Fruit fly (Drosophila melanogaster): Measurements from ENCODE around the gene agt.

agt gene

dm6 chr3R:6683135-6683534, 23.2 kb upstream of the agt start:
- TF ChIP-seq Nf-YB (GFP tag; optimal IDR thresholded peaks at IDR 0.05) = peak; percentile 99
- no peak for TF ChIP-seq Atf6 (GFP tag; IDR thresholded peaks at IDR 0.05)
- TF ChIP-seq Usf (GFP tag; optimal IDR thresholded peaks at IDR 0.05) = no peak
- peak; percentile 69 for TF ChIP-seq CG15479 (GFP tag; optimal IDR thresholded peaks at IDR 0.05)
- peak; percentile 3 for TF ChIP-seq pros (GFP tag; optimal IDR thresholded peaks at IDR 0.05)
- no peak for TF ChIP-seq CG18011 (GFP tag; optimal IDR thresholded peaks at IDR 0.05)
- peak; percentile 60 for TF ChIP-seq CG1832 (GFP tag; optimal IDR thresholded peaks at IDR 0.05)
- TF ChIP-seq CG6654 (GFP tag; optimal IDR thresholded peaks at IDR 0.05) = no peak
- TF ChIP-seq Deaf1 (tag; optimal IDR thresholded peaks at IDR 0.05) = peak; percentile 37
- TF ChIP-seq zen2 (GFP tag; IDR thresholded peaks at IDR 0.05; ENCODE audit: partially characterized antibody) = no peak
- no peak for TF ChIP-seq CG4282 (GFP tag; optimal IDR thresholded peaks at IDR 0.05)
- peak; percentile 98 for TF ChIP-seq Nf-YC (tag; optimal IDR thresholded peaks at IDR 0.05)
- TF ChIP-seq seq (GFP tag; IDR thresholded peaks at IDR 0.05) = peak; percentile 52; the same call in 1 of the 2 replicates
- TF ChIP-seq CG7745 (tag; optimal IDR thresholded peaks at IDR 0.05) = no peak
- peak; percentile 94 for TF ChIP-seq CG10321 (GFP tag; IDR thresholded peaks at IDR 0.05)
- TF ChIP-seq Jarid2 (GFP tag; optimal IDR thresholded peaks at IDR 0.05) = peak; percentile 52
- TF ChIP-seq ash1 (GFP tag; optimal IDR thresholded peaks at IDR 0.05) = no peak
- TF ChIP-seq z (GFP tag; IDR thresholded peaks at IDR 0.05) = no peak
- peak; percentile 91 for TF ChIP-seq Nf-YA (GFP tag; IDR thresholded peaks at IDR 0.05)
- TF ChIP-seq B-H2 (GFP tag; optimal IDR thresholded peaks at IDR 0.05) = no peak
- TF ChIP-seq CG17328 (GFP tag; IDR thresholded peaks at IDR 0.05) = no peak
- TF ChIP-seq BtbVII (GFP tag; optimal IDR thresholded peaks at IDR 0.05) = no peak
- no peak for TF ChIP-seq CG13424 (tag; optimal IDR thresholded peaks at IDR 0.05)
- no peak for TF ChIP-seq Bgb (GFP tag; IDR thresholded peaks at IDR 0.05; ENCODE audit: partially characterized antibody)
- no peak for TF ChIP-seq CG12219 (GFP tag; optimal IDR thresholded peaks at IDR 0.05)
- TF ChIP-seq Pdp1 (GFP tag; optimal IDR thresholded peaks at IDR 0.05) = no peak
- TF ChIP-seq CG30020 (tag; optimal IDR thresholded peaks at IDR 0.05) = no peak
- TF ChIP-seq Xrp1 (GFP tag; IDR thresholded peaks at IDR 0.05) = no peak
- TF ChIP-seq CG10543 (GFP tag; optimal IDR thresholded peaks at IDR 0.05) = no peak
- no peak for TF ChIP-seq CG13123 (GFP tag; optimal IDR thresholded peaks at IDR 0.05)
- no peak for TF ChIP-seq fd64A (GFP tag; optimal IDR thresholded peaks at IDR 0.05)
- no peak for TF ChIP-seq CG4404 (GFP tag; IDR thresholded peaks at IDR 0.05)
- peak; percentile 27 for TF ChIP-seq jing (GFP tag; optimal IDR thresholded peaks at IDR 0.05)

- TF ChIP-seq Awh (GFP tag; IDR thresholded peaks at IDR 0.05) (no peak), row (GFP tag; IDR thresholded peaks at IDR 0.05) (no peak), en (GFP tag; optimal IDR thresholded peaks at IDR 0.05) (no peak), BEAF-32 (GFP tag; optimal IDR thresholded peaks at IDR 0.05) (no peak), Hr78 (GFP tag; optimal IDR thresholded peaks at IDR 0.05) (no peak), CG13424 (tag; optimal IDR thresholded peaks at IDR 0.05) (no peak), Hmr (GFP tag; optimal IDR thresholded peaks at IDR 0.05) (no peak), CG9727 (GFP tag; optimal IDR thresholded peaks at IDR 0.05) (no peak), slou (GFP tag; optimal IDR thresholded peaks at IDR 0.05) (no peak), jing (GFP tag; optimal IDR thresholded peaks at IDR 0.05) (peak; percentile 14), CG7963 (GFP tag; IDR thresholded peaks at IDR 0.05; ENCODE audit: partially characterized antibody) (no peak), H2.0 (GFP tag; IDR thresholded peaks at IDR 0.05) (no peak), wek (GFP tag; optimal IDR thresholded peaks at IDR 0.05) (no peak), klu (GFP tag; IDR thresholded peaks at IDR 0.05) (no peak), CG32772 (GFP tag; IDR thresholded peaks at IDR 0.05) (no peak), CG32532 (GFP tag; IDR thresholded peaks at IDR 0.05) (no peak), stc (GFP tag; IDR thresholded peaks at IDR 0.05) (no peak), Chrac-16 (GFP tag; optimal IDR thresholded peaks at IDR 0.05) (no peak), CG17361 (GFP tag; IDR thresholded peaks at IDR 0.05) (no peak), dm (GFP tag; optimal IDR thresholded peaks at IDR 0.05) (no peak), ara (GFP tag; IDR thresholded peaks at IDR 0.05) (no peak)
Measured at dm6 chr3R:6678480-6678879, 18.6 kb upstream of the agt start, which contains the start of gene lab. Gene lab, minus strand, starts transcription at chr3R:6678590.

All from whole organism, embryonic.